Fruit fly (Drosophila melanogaster): Measurements from ENCODE around the gene CG31468.

dm6 chr3R:23723381-23724034 lies 23.4 kb upstream of the CG31468 start:
- no peak for TF ChIP-seq CTCF (optimal IDR thresholded peaks at IDR 0.05)
- TF ChIP-seq CG8478 (optimal IDR thresholded peaks at IDR 0.05) = no peak
